Fruit fly (Drosophila melanogaster) whole organism, embryonic: ENCODE data around the gene Desat2.

ENCODE experiments used
- BtbVII ChIP-seq: fragments of 200-800 bp; sonication (Bioruptor generic); optimal IDR thresholded peaks from 3 replicates; lab custom pipeline; 2017; ENCODE audit warnings: missing biosample characterization, mild to moderate bottlenecking, missing genetic modification characterization
- CG10431 ChIP-seq: fragments of 200-800 bp; sonication (Bioruptor generic); optimal IDR thresholded peaks from 3 replicates; lab custom pipeline; 2018; ENCODE audit warnings: missing biosample characterization, mild to moderate bottlenecking, missing genetic modification characterization
- CG11696 ChIP-seq: fragments of 200-800 bp; sonication (Bioruptor generic); IDR thresholded peaks from 2 replicates; pipeline ENCODE4 v1.3.6; 2022; ENCODE audit warnings: missing biosample characterization, missing genetic modification characterization
- CG12071 ChIP-seq: fragments of 200-800 bp; sonication (Bioruptor generic); optimal IDR thresholded peaks from 3 replicates; lab custom pipeline; 2018; ENCODE audit warnings: missing biosample characterization, mild to moderate bottlenecking, missing genetic modification characterization
- CG12155 ChIP-seq: fragments of 200-800 bp; sonication (Bioruptor generic); optimal IDR thresholded peaks from 3 replicates; lab custom pipeline; 2016; ENCODE audit warnings: missing biosample characterization, missing genetic modification characterization
- CG14050 ChIP-seq: fragments of 200-800 bp; sonication (Bioruptor generic); IDR thresholded peaks from 3 replicates; pipeline ENCODE4 v1.3.6; 2022; ENCODE audit warnings: missing biosample characterization, missing genetic modification characterization
- CG15269 ChIP-seq: fragments of 200-800 bp; sonication (Bioruptor generic); optimal IDR thresholded peaks from 2 replicates; lab custom pipeline; 2018; ENCODE audit warnings: missing biosample characterization, mild to moderate bottlenecking, missing genetic modification characterization, moderate library complexity
- CG15514 ChIP-seq: fragments of 200-800 bp; sonication (Bioruptor generic); optimal IDR thresholded peaks from 3 replicates; lab custom pipeline; 2017; ENCODE audit warnings: missing biosample characterization, missing genetic modification characterization, mild to moderate bottlenecking, moderate library complexity, missing genetic modification reagents
- CG16863 ChIP-seq: fragments of 200-800 bp; sonication (Bioruptor generic); optimal IDR thresholded peaks from 3 replicates; lab custom pipeline; 2016; ENCODE audit warnings: missing biosample characterization, missing genetic modification characterization
- CG17361 ChIP-seq: fragments of 200-800 bp; sonication (Bioruptor generic); IDR thresholded peaks from 3 replicates; pipeline ENCODE4 v1.3.6; 2022; ENCODE audit warnings: missing biosample characterization, missing genetic modification characterization
- CG17829 ChIP-seq: fragments of 200-800 bp; optimal IDR thresholded peaks from 2 replicates; lab custom pipeline; 2019; ENCODE audit warnings: missing biosample characterization, mild to moderate bottlenecking, missing genetic modification characterization, moderate library complexity
- CG31441 ChIP-seq: fragments of 200-800 bp; sonication (Bioruptor generic); IDR thresholded peaks from 2 replicates; pipeline ENCODE4 v1.3.6; 2022; ENCODE audit warnings: missing biosample characterization, missing genetic modification characterization
- CG33213 ChIP-seq: fragments of 200-800 bp; sonication (Bioruptor generic); optimal IDR thresholded peaks from 3 replicates; lab custom pipeline; 2016; ENCODE audit warnings: missing biosample characterization, missing genetic modification characterization
- CG4328 ChIP-seq: fragments of 200-800 bp; sonication (Bioruptor generic); optimal IDR thresholded peaks from 3 replicates; lab custom pipeline; 2017; ENCODE audit warnings: missing biosample characterization, missing genetic modification reagents, missing genetic modification characterization
- CG5245 ChIP-seq: fragments of 200-800 bp; sonication (Bioruptor generic); optimal IDR thresholded peaks from 3 replicates; lab custom pipeline; 2016; ENCODE audit warnings: missing biosample characterization, missing genetic modification characterization
- CG6175 ChIP-seq: fragments of 200-800 bp; sonication (Bioruptor generic); IDR thresholded peaks from 3 replicates; pipeline ENCODE4 v1.3.6; 2022; ENCODE audit warnings: missing biosample characterization, missing genetic modification characterization
- CG6813 ChIP-seq: fragments of 200-800 bp; sonication (Bioruptor generic); optimal IDR thresholded peaks from 2 replicates; lab custom pipeline; 2017; ENCODE audit warnings: missing biosample characterization, missing genetic modification characterization, mild to moderate bottlenecking, moderate library complexity, missing genetic modification reagents
- CG8765 ChIP-seq: fragments of 200-800 bp; sonication (Bioruptor generic); IDR thresholded peaks from 2 replicates; pipeline ENCODE4 v1.3.6; 2022; ENCODE audit warnings: missing biosample characterization, missing genetic modification characterization
- CG8944 ChIP-seq: fragments of 200-800 bp; sonication (Bioruptor generic); optimal IDR thresholded peaks from 3 replicates; lab custom pipeline; 2016; ENCODE audit warnings: missing biosample characterization, missing genetic modification characterization
- CG9437 ChIP-seq: fragments of 200-800 bp; sonication (Bioruptor generic); optimal IDR thresholded peaks from 2 replicates; lab custom pipeline; 2018; ENCODE audit warnings: missing biosample characterization, mild to moderate bottlenecking, missing genetic modification characterization
- CG9609 ChIP-seq: fragments of 200-800 bp; sonication (Bioruptor generic); optimal IDR thresholded peaks from 3 replicates; lab custom pipeline; 2016; ENCODE audit warnings: missing biosample characterization, missing genetic modification characterization
- CG9932 ChIP-seq: fragments of 200-800 bp; sonication (Bioruptor generic); IDR thresholded peaks from 2 replicates; pipeline ENCODE4 v1.3.6; 2022; ENCODE audit warnings: missing biosample characterization, missing genetic modification characterization
- Doc3 ChIP-seq: fragments of 200-800 bp; sonication (Bioruptor generic); IDR thresholded peaks from 3 replicates; pipeline ENCODE4 v1.3.6; 2022; ENCODE audit warnings: missing biosample characterization, missing genetic modification characterization; ENCODE audit not compliant: partially characterized antibody
- ERR ChIP-seq: fragments of 200-800 bp; sonication (Bioruptor generic); optimal IDR thresholded peaks from 2 replicates; lab custom pipeline; 2016; ENCODE audit warnings: missing biosample characterization, missing genetic modification characterization
- H2.0 ChIP-seq: fragments of 200-800 bp; sonication (Bioruptor generic); IDR thresholded peaks from 2 replicates; pipeline ENCODE4 v1.3.6; 2022; ENCODE audit warnings: missing biosample characterization, missing genetic modification characterization
- HLH4C ChIP-seq: fragments of 200-800 bp; sonication (Bioruptor generic); IDR thresholded peaks from 3 replicates; pipeline ENCODE4 v1.3.6; 2022; ENCODE audit warnings: missing biosample characterization, missing genetic modification characterization; ENCODE audit not compliant: partially characterized antibody
- Hr3 ChIP-seq: fragments of 200-800 bp; sonication (Bioruptor generic); optimal IDR thresholded peaks from 3 replicates; lab custom pipeline; 2016; ENCODE audit warnings: missing biosample characterization, missing genetic modification characterization
- Hsf ChIP-seq: fragments of 200-800 bp; sonication (Bioruptor generic); optimal IDR thresholded peaks from 3 replicates; lab custom pipeline; 2016; ENCODE audit warnings: missing biosample characterization, missing genetic modification characterization
- Jarid2 ChIP-seq: fragments of 200-800 bp; sonication (Bioruptor generic); optimal IDR thresholded peaks from 3 replicates; lab custom pipeline; 2017; ENCODE audit warnings: mild to moderate bottlenecking, missing biosample characterization, missing genetic modification reagents, missing genetic modification characterization
- Mad ChIP-seq: fragments of 200-800 bp; sonication (Bioruptor generic); optimal IDR thresholded peaks from 2 replicates; lab custom pipeline; 2016; ENCODE audit warnings: missing biosample characterization, missing genetic modification characterization
- Meics ChIP-seq: fragments of 200-800 bp; sonication (Bioruptor generic); optimal IDR thresholded peaks from 2 replicates; lab custom pipeline; 2017; ENCODE audit warnings: missing biosample characterization, mild to moderate bottlenecking, missing genetic modification characterization
- Mes4 ChIP-seq: fragments of 200-800 bp; sonication (Bioruptor generic); optimal IDR thresholded peaks from 2 replicates; lab custom pipeline; 2016; ENCODE audit warnings: missing biosample characterization, missing genetic modification characterization
- Oaz ChIP-seq: fragments of 200-800 bp; sonication (Bioruptor generic); IDR thresholded peaks from 2 replicates; pipeline ENCODE4 v1.3.6; 2022; ENCODE audit warnings: missing biosample characterization, missing genetic modification characterization
- Sin3A ChIP-seq: fragments of >200 bp; optimal IDR thresholded peaks from 2 replicates; lab custom pipeline; 2018
- Sox102F ChIP-seq: fragments of 200-800 bp; sonication (Bioruptor generic); optimal IDR thresholded peaks from 2 replicates; lab custom pipeline; 2018; ENCODE audit warnings: missing biosample characterization, mild to moderate bottlenecking, missing genetic modification characterization, moderate library complexity
- Sry-δ ChIP-seq: fragments of 200-800 bp; sonication (Bioruptor generic); optimal IDR thresholded peaks from 2 replicates; lab custom pipeline; 2016; ENCODE audit warnings: missing biosample characterization, missing genetic modification characterization
- Xrp1 ChIP-seq: fragments of 200-800 bp; sonication (Bioruptor generic); IDR thresholded peaks from 2 replicates; pipeline ENCODE4 v1.3.6; 2022; ENCODE audit warnings: missing biosample characterization, missing genetic modification characterization
- az2 ChIP-seq: fragments of 200-800 bp; sonication (Bioruptor generic); optimal IDR thresholded peaks from 3 replicates; lab custom pipeline; 2016; ENCODE audit warnings: missing biosample characterization, missing genetic modification characterization
- bab2 ChIP-seq: fragments of 200-800 bp; sonication (Bioruptor generic); optimal IDR thresholded peaks from 2 replicates; lab custom pipeline; 2016; ENCODE audit warnings: missing biosample characterization, missing genetic modification characterization
- chif ChIP-seq, 2 experiments: fragments of 200-800 bp; sonication (Bioruptor generic); optimal IDR thresholded peaks; 3 replicates each; lab custom pipeline; 2016; ENCODE audit warnings: missing biosample characterization in 2 of 2, missing genetic modification characterization in 2 of 2
- ci ChIP-seq: fragments of 200-800 bp; sonication (Bioruptor generic); IDR thresholded peaks from 3 replicates; pipeline ENCODE4 v1.3.6; 2022; ENCODE audit warnings: missing biosample characterization, missing genetic modification characterization
- ewg ChIP-seq: fragments of 200-800 bp; sonication (Bioruptor generic); optimal IDR thresholded peaks from 3 replicates; lab custom pipeline; 2017; ENCODE audit warnings: mild to moderate bottlenecking, missing biosample characterization, missing genetic modification reagents, missing genetic modification characterization
- ftz-f1 ChIP-seq: fragments of 200-800 bp; sonication (Bioruptor generic); optimal IDR thresholded peaks from 2 replicates; lab custom pipeline; 2016; ENCODE audit warnings: missing biosample characterization, missing genetic modification characterization
- ind ChIP-seq: fragments of 200-800 bp; sonication (Bioruptor generic); optimal IDR thresholded peaks from 3 replicates; lab custom pipeline; 2016; ENCODE audit warnings: missing biosample characterization, missing genetic modification characterization
- pan ChIP-seq, 4 experiments: fragments of >200 bp in 3 of 4; fragments of 200-800 bp in 1 of 4; sonication (Bioruptor generic) in 1 of 4; optimal IDR thresholded peaks in 3 of 4; IDR thresholded peaks in 1 of 4; 2 replicates each; pipeline versions ENCODE4 v1.3.6 to Lab custom; 2017 to 2022; ENCODE audit warnings: missing biosample characterization in 2 of 4, missing genetic modification characterization in 2 of 4, mixed read lengths in 1 of 4
- pum ChIP-seq: fragments of 200-800 bp; sonication (Bioruptor generic); optimal IDR thresholded peaks from 2 replicates; lab custom pipeline; 2016; ENCODE audit warnings: missing biosample characterization, missing genetic modification characterization
- sisA ChIP-seq: fragments of 200-800 bp; sonication (Bioruptor generic); IDR thresholded peaks from 2 replicates; pipeline ENCODE4 v1.3.6; 2022; ENCODE audit warnings: missing biosample characterization, missing genetic modification characterization
- sqz ChIP-seq: fragments of 200-800 bp; sonication (Bioruptor generic); optimal IDR thresholded peaks from 3 replicates; lab custom pipeline; 2018; ENCODE audit warnings: missing biosample characterization, mild to moderate bottlenecking, missing genetic modification characterization
- stc ChIP-seq: fragments of 200-800 bp; sonication (Bioruptor generic); IDR thresholded peaks from 2 replicates; pipeline ENCODE4 v1.3.6; 2022; ENCODE audit warnings: missing biosample characterization, missing genetic modification characterization
- wor ChIP-seq: fragments of 200-800 bp; sonication (Bioruptor generic); IDR thresholded peaks from 2 replicates; pipeline ENCODE4 v1.3.6; 2022; ENCODE audit warnings: missing biosample characterization, missing genetic modification characterization
- zfh1 ChIP-seq: fragments of 200-800 bp; sonication (Bioruptor generic); IDR thresholded peaks from 3 replicates; pipeline ENCODE4 v1.3.6; 2022; ENCODE audit warnings: missing biosample characterization, missing genetic modification characterization

Desat2 gene

dm6 chr3R:12451376-12451775, 15.3 kb downstream of the Desat2 start:
- TF ChIP-seq CG6813 (no peak), ewg (GFP tag; lab: Kevin White, UChicago) (no peak), sqz (GFP tag; lab: Kevin White, UChicago) (no peak), CG5245 (GFP tag; lab: Kevin White, UChicago) (peak; percentile 9), CG14050 (peak; percentile 41; the same call in 2 of the 3 replicates), CG17361 (GFP tag; lab: Robert Waterston, UW) (no peak), CG16863 (GFP tag; lab: Kevin White, UChicago) (peak; percentile 25), CG10431 (GFP tag; lab: Kevin White, UChicago) (no peak), ftz-f1 (GFP tag; lab: Kevin White, UChicago) (no peak), CG8765 (no peak), Sox102F (peak; percentile 73), ci (peak; percentile 58; the same call in 2 of the 3 replicates), CG15514 (GFP tag; lab: Kevin White, UChicago) (no peak), stc (GFP tag; lab: Robert Waterston, UW) (peak; percentile 37; the same call in 1 of the 2 replicates), Sin3A (no peak), wor (no peak), CG12071 (GFP tag; lab: Kevin White, UChicago) (peak; percentile 9), CG6175 (no peak), H2.0 (GFP tag; lab: Robert Waterston, UW) (peak; percentile 43; the same call in 1 of the 2 replicates), HLH4C (GFP tag; lab: Robert Waterston, UW) (no peak), CG8944 (GFP tag; lab: Kevin White, UChicago) (no peak), zfh1 (GFP tag; lab: Robert Waterston, UW) (0 out of 3 replicates have a peak, but pooled peaks have one; percentile 24), pan (optimal IDR thresholded peaks at IDR 0.05; lab: Kevin White, UChicago) (no peak), pan (GFP tag; optimal IDR thresholded peaks at IDR 0.05 in 1 of 2, IDR thresholded peaks at IDR 0.05 in 1 of 2) (peak in 1 of 2 experiments; percentile 67), Oaz (GFP tag; lab: Robert Waterston, UW) (no peak), Jarid2 (GFP tag; lab: Kevin White, UChicago) (no peak), CG9437 (GFP tag; lab: Kevin White, UChicago) (peak; percentile 5), Meics (GFP tag; lab: Kevin White, UChicago) (peak; percentile 12), ERR (GFP tag; lab: Kevin White, UChicago) (no peak), sisA (GFP tag; lab: Robert Waterston, UW) (0 out of 2 replicates have a peak, but pooled peaks have one; percentile 31), CG17829 (tag; lab: Kevin White, UChicago) (peak; percentile 9), Hsf (GFP tag; lab: Kevin White, UChicago) (peak; percentile 8), Xrp1 (GFP tag; lab: Robert Waterston, UW) (peak; percentile 45), az2 (GFP tag; lab: Kevin White, UChicago) (peak; percentile 36), Hr3 (GFP tag; lab: Kevin White, UChicago) (peak; percentile 18), CG9609 (GFP tag; lab: Kevin White, UChicago) (no peak), CG4328 (GFP tag; lab: Kevin White, UChicago) (no peak), CG9932 (GFP tag; lab: Robert Waterston, UW) (0 out of 2 replicates have a peak, but pooled peaks have one; percentile 21), bab2 (GFP tag; lab: Kevin White, UChicago) (peak; percentile 29), Mes4 (GFP tag; lab: Kevin White, UChicago) (no peak), Sry-δ (GFP tag; lab: Kevin White, UChicago) (no peak), BtbVII (GFP tag; lab: Kevin White, UChicago) (peak; percentile 13), CG31441 (GFP tag; lab: Robert Waterston, UW) (no peak; the same call in 1 of the 2 replicates), ind (peak; percentile 34), pum (GFP tag; lab: Kevin White, UChicago) (peak; percentile 17), CG15269 (tag; lab: Kevin White, UChicago) (peak; percentile 70), CG12155 (GFP tag; lab: Kevin White, UChicago) (no peak), Doc3 (GFP tag; lab: Robert Waterston, UW) (no peak), CG11696 (no peak), CG33213 (GFP tag; lab: Kevin White, UChicago) (no peak), Mad (GFP tag; lab: Kevin White, UChicago) (no peak), chif (GFP tag; optimal IDR thresholded peaks at IDR 0.05; lab: Kevin White, UChicago) (peak in 1 of 2 experiments; percentile 16)
